Fruit fly (Drosophila melanogaster) whole organism, prepupa: ENCODE data around the gene Ccdc39.

Experiments used
- CG11762 ChIP-seq: fragments of 200-800 bp; sonication (Bioruptor generic); optimal IDR thresholded peaks from 3 replicates; lab custom pipeline; 2016; ENCODE audit warnings: missing biosample characterization, missing genetic modification characterization; ENCODE audit not compliant: insufficient read depth
- CG16779 ChIP-seq: fragments of 200-800 bp; sonication (Bioruptor generic); optimal IDR thresholded peaks from 3 replicates; lab custom pipeline; 2017; ENCODE audit warnings: missing biosample characterization, mild to moderate bottlenecking, missing genetic modification characterization
- CG3032 ChIP-seq: fragments of 200-800 bp; optimal IDR thresholded peaks from 2 replicates; lab custom pipeline; 2019; ENCODE audit warnings: missing biosample characterization, mild to moderate bottlenecking, missing genetic modification characterization, moderate library complexity
- Eip78C ChIP-seq: fragments of 200-800 bp; sonication (Bioruptor generic); peaks from one replicate; lab custom pipeline; 2016; ENCODE audit warnings: missing biosample characterization, missing genetic modification characterization
- Hr38 ChIP-seq: sonication (Bioruptor generic); optimal IDR thresholded peaks from 2 replicates; lab custom pipeline; 2016; ENCODE audit warnings: missing biosample characterization, missing genetic modification characterization
- Lpt ChIP-seq: fragments of 200-800 bp; sonication (Bioruptor generic); optimal IDR thresholded peaks from 3 replicates; lab custom pipeline; 2016; ENCODE audit warnings: missing biosample characterization, missing genetic modification characterization
- Sox14 ChIP-seq: fragments of 200-800 bp; sonication (Bioruptor generic); optimal IDR thresholded peaks from 3 replicates; lab custom pipeline; 2016; ENCODE audit warnings: missing biosample characterization, missing genetic modification characterization
- salr ChIP-seq, 2 experiments: fragments of 200-800 bp; sonication (Bioruptor generic); optimal IDR thresholded peaks; 3 replicates each; lab custom pipeline; 2016 to 2018; ENCODE audit warnings: missing biosample characterization in 2 of 2, missing genetic modification characterization in 2 of 2, mild to moderate bottlenecking in 1 of 2

DNA sequence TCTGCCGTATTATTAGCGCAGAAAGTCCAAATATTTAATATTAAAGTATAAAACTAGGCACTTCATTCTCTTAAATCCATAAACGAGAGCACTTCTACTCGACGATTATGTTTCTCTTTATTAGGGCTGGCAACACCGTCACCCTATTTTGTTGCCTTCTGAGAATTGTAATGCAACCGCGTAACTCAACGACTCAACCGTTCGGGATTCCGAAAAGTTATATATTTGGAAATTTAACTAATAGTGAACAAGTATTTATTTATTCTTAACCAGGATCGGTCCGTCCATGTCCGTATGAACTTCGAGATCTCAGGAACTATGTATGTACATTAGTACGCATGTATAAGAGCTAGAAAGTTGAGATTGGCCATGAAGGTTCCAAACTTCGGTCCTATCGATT lies 34.8 kb downstream of the Ccdc39 start, which contains the start of gene atms:
- TF ChIP-seq Lpt (GFP tag; lab: Kevin White, UChicago) (no peak), CG16779 (tag; lab: Kevin White, UChicago) (no peak), CG3032 (no peak), CG11762 (GFP tag; lab: Kevin White, UChicago) (no peak), Sox14 (no peak), salr (GFP tag; optimal IDR thresholded peaks at IDR 0.05; lab: Kevin White, UChicago) (no peak), Eip78C (GFP tag; lab: Kevin White, UChicago) (no peak), Hr38 (no peak)
